Worm (Caenorhabditis elegans) whole organism, L1 larva: ENCODE data around the gene skr-18.

Source experiments
- alr-1 ChIP-seq: fragments of 200-800 bp; sonication (Bioruptor generic); optimal IDR thresholded peaks from 2 replicates; lab custom pipeline; 2018; ENCODE audit warnings: borderline replicate concordance, mild to moderate bottlenecking, missing genetic modification characterization, missing compliant biosample characterization
- ces-1 ChIP-seq: fragments of 150-350 bp; optimal IDR thresholded peaks from 2 replicates; lab custom pipeline; 2014; ENCODE audit warnings: missing biosample characterization, missing genetic modification reagents, missing genetic modification characterization
- lsy-2 ChIP-seq, 2 experiments: fragments of 150-350 bp; optimal IDR thresholded peaks; 2 replicates each; lab custom pipeline; 2014; ENCODE audit warnings: missing biosample characterization in 2 of 2, missing genetic modification characterization in 2 of 2
- mdl-1 ChIP-seq, 2 experiments: fragments of 150-350 bp; optimal IDR thresholded peaks; 2 replicates each; lab custom pipeline; 2014 to 2017; ENCODE audit warnings: missing biosample characterization in 2 of 2, missing genetic modification characterization in 2 of 2, inconsistent platforms in 1 of 2
- mef-2 ChIP-seq: fragments of 150-350 bp; optimal IDR thresholded peaks from 2 replicates; lab custom pipeline; 2014; ENCODE audit warnings: missing biosample characterization, missing genetic modification characterization
- nhr-237 ChIP-seq: fragments of 150-350 bp; optimal IDR thresholded peaks from 2 replicates; lab custom pipeline; 2014; ENCODE audit warnings: missing biosample characterization, missing genetic modification characterization
- rnt-1 ChIP-seq: sonication (generic microtip); optimal IDR thresholded peaks from 2 replicates; lab custom pipeline; 2016; ENCODE audit warnings: mild to moderate bottlenecking, missing genetic modification characterization, moderate library complexity, missing compliant biosample characterization
- snpc-4 ChIP-seq: fragments of 150-350 bp; optimal IDR thresholded peaks from 2 replicates; lab custom pipeline; 2014; ENCODE audit warnings: missing biosample characterization, missing genetic modification characterization
- sox-4 ChIP-seq: sonication (generic microtip); optimal IDR thresholded peaks from 2 replicates; lab custom pipeline; 2016; ENCODE audit warnings: missing genetic modification characterization, missing compliant biosample characterization
- unc-62 ChIP-seq: fragments of 150-350 bp; optimal IDR thresholded peaks from 2 replicates; lab custom pipeline; 2014; ENCODE audit warnings: missing biosample characterization, missing genetic modification reagents, missing genetic modification characterization

DNA sequence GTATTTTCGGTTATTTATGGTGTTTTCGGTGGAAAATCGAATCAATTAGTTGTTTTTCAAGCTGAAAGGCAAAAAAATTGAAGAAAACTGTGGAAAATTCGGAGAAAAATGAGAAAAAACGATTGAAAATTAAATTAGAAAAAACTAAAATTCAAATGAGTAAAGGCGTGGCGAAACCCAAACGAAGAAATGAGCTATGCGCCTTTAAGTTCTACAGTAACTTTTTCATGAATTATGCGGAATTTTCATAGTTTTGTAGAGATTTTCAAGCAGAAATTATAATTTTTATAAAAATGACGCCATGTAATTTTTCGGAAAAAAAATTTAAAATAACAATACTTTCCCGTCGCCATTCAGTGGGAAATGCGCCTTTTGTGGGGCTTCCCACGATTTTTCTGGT, 34.5 kb upstream of the skr-18 start:
- TF ChIP-seq lsy-2 (tag; optimal IDR thresholded peaks at IDR 0.05; lab: Kevin White, UChicago) (no peak), sox-4 (no peak), unc-62 (GFP tag; lab: Kevin White, UChicago) (no peak), alr-1 (tag; lab: Kevin White, UChicago) (no peak), nhr-237 (tag; lab: Kevin White, UChicago) (no peak), rnt-1 (no peak), mdl-1 (tag; optimal IDR thresholded peaks at IDR 0.05; lab: Kevin White, UChicago) (no peak), ces-1 (GFP tag; lab: Kevin White, UChicago) (no peak), snpc-4 (no peak), mef-2 (tag; lab: Kevin White, UChicago) (no peak)
